Worm (Caenorhabditis elegans) whole organism, L1 larva: Measurements from ENCODE around the gene F20C5.7.
A peak's percentile ranks its signal among the peaks of the same experiment; 100 is the strongest.

Experiments
- C16A3.4 ChIP-seq: fragments of 150-350 bp; optimal IDR thresholded peaks from 2 replicates; lab custom pipeline; 2014; ENCODE audit warnings: missing biosample characterization, missing genetic modification characterization
- F16B12.6 ChIP-seq: fragments of 150-350 bp; optimal IDR thresholded peaks from 2 replicates; lab custom pipeline; 2014; ENCODE audit warnings: missing biosample characterization, missing genetic modification characterization
- aha-1 ChIP-seq: fragments of 150-350 bp; optimal IDR thresholded peaks from 2 replicates; lab custom pipeline; 2014; ENCODE audit warnings: missing biosample characterization, missing genetic modification characterization
- ceh-63 ChIP-seq: fragments of 200-800 bp; sonication (Bioruptor generic); optimal IDR thresholded peaks from 2 replicates; lab custom pipeline; 2018; ENCODE audit warnings: mild to moderate bottlenecking, missing genetic modification characterization, missing compliant biosample characterization
- ceh-8 ChIP-seq: fragments of 200-800 bp; sonication (Bioruptor generic); optimal IDR thresholded peaks from 2 replicates; lab custom pipeline; 2018; ENCODE audit warnings: mild to moderate bottlenecking, missing genetic modification characterization, moderate library complexity, missing compliant biosample characterization
- ceh-88 ChIP-seq: fragments of 200-800 bp; sonication (Bioruptor generic); IDR thresholded peaks from 2 replicates; pipeline ENCODE4 v1.3.6; 2022; ENCODE audit warnings: missing genetic modification characterization, missing compliant biosample characterization
- ceh-90 ChIP-seq: sonication (generic microtip); optimal IDR thresholded peaks from 2 replicates; lab custom pipeline; 2016; ENCODE audit warnings: missing genetic modification characterization, missing compliant biosample characterization
- dsc-1 ChIP-seq: sonication (generic microtip); optimal IDR thresholded peaks from 2 replicates; lab custom pipeline; 2016; ENCODE audit warnings: mild to moderate bottlenecking, missing genetic modification characterization, missing compliant biosample characterization
- efl-3 ChIP-seq: fragments of 200-800 bp; sonication (Bioruptor generic); optimal IDR thresholded peaks from 2 replicates; lab custom pipeline; 2018; ENCODE audit warnings: mild to moderate bottlenecking, missing genetic modification characterization, missing compliant biosample characterization
- ets-5 ChIP-seq: fragments of 200-800 bp; sonication (Bioruptor generic); IDR thresholded peaks from 2 replicates; pipeline ENCODE4 v1.3.6; 2022; ENCODE audit warnings: missing genetic modification characterization, missing compliant biosample characterization
- fkh-8 ChIP-seq: sonication (generic microtip); optimal IDR thresholded peaks from 2 replicates; lab custom pipeline; 2016; ENCODE audit warnings: mild to moderate bottlenecking, missing genetic modification characterization, missing compliant biosample characterization
- grh-1 ChIP-seq: fragments of 200-800 bp; sonication (Bioruptor generic); IDR thresholded peaks from 2 replicates; pipeline ENCODE4 v1.3.6; 2022; ENCODE audit warnings: missing genetic modification reagents, missing genetic modification characterization, missing compliant biosample characterization
- hlh-17 ChIP-seq: fragments of 200-800 bp; sonication (Bioruptor generic); optimal IDR thresholded peaks from 2 replicates; lab custom pipeline; 2018; ENCODE audit warnings: missing genetic modification characterization, mild to moderate bottlenecking, missing compliant biosample characterization, moderate library complexity, borderline replicate concordance
- hlh-4 ChIP-seq: sonication (generic microtip); optimal IDR thresholded peaks from 2 replicates; lab custom pipeline; 2016; ENCODE audit warnings: mild to moderate bottlenecking, missing genetic modification characterization, missing compliant biosample characterization
- hpl-2 ChIP-seq: fragments of 150-350 bp; optimal IDR thresholded peaks from 2 replicates; lab custom pipeline; 2014; ENCODE audit warnings: missing biosample characterization, missing genetic modification reagents, missing genetic modification characterization
- irx-1 ChIP-seq: sonication (generic microtip); optimal IDR thresholded peaks from 2 replicates; lab custom pipeline; 2016; ENCODE audit warnings: missing genetic modification characterization, missing compliant biosample characterization
- isw-1 ChIP-seq: fragments of 200-800 bp; sonication (Bioruptor generic); IDR thresholded peaks from 2 replicates; pipeline ENCODE4 v1.3.6; 2022; ENCODE audit warnings: missing genetic modification characterization, missing compliant biosample characterization
- lin-15B ChIP-seq: fragments of 150-350 bp; sonication (generic microtip); optimal IDR thresholded peaks from 3 replicates; lab custom pipeline; 2014; ENCODE audit warnings: missing biosample characterization, missing genetic modification characterization
- lin-35 ChIP-seq, 2 experiments: fragments of 150-350 bp; optimal IDR thresholded peaks; 2 replicates each; lab custom pipeline; 2014; ENCODE audit warnings: missing biosample characterization in 2 of 2, missing genetic modification characterization in 2 of 2, missing genetic modification reagents in 2 of 2
- mab-9 ChIP-seq: fragments of 200-800 bp; sonication (Bioruptor generic); IDR thresholded peaks from 2 replicates; pipeline ENCODE4 v1.3.6; 2022; ENCODE audit warnings: missing genetic modification reagents, missing genetic modification characterization, missing compliant biosample characterization
- mep-1 ChIP-seq: fragments of 150-350 bp; optimal IDR thresholded peaks from 2 replicates; lab custom pipeline; 2014; ENCODE audit warnings: missing biosample characterization, missing genetic modification characterization
- nhr-11 ChIP-seq: fragments of 150-350 bp; optimal IDR thresholded peaks from 2 replicates; lab custom pipeline; 2014; ENCODE audit warnings: missing biosample characterization, missing genetic modification characterization
- nhr-20 ChIP-seq: sonication (generic microtip); optimal IDR thresholded peaks from 2 replicates; lab custom pipeline; 2016; ENCODE audit warnings: mild to moderate bottlenecking, missing genetic modification characterization, missing compliant biosample characterization
- nhr-28 ChIP-seq: fragments of 150-350 bp; optimal IDR thresholded peaks from 2 replicates; lab custom pipeline; 2014; ENCODE audit warnings: missing biosample characterization, missing genetic modification characterization
- nhr-47 ChIP-seq: sonication (generic microtip); optimal IDR thresholded peaks from 2 replicates; lab custom pipeline; 2016; ENCODE audit warnings: mild to moderate bottlenecking, missing genetic modification characterization, moderate library complexity, missing compliant biosample characterization
- nhr-71 ChIP-seq: sonication (generic microtip); optimal IDR thresholded peaks from 2 replicates; lab custom pipeline; 2016; ENCODE audit warnings: mild to moderate bottlenecking, missing genetic modification characterization, moderate library complexity, missing compliant biosample characterization
- nhr-77 ChIP-seq: fragments of 150-350 bp; optimal IDR thresholded peaks from 2 replicates; lab custom pipeline; 2014; ENCODE audit warnings: missing biosample characterization, missing genetic modification characterization
- nhr-84 ChIP-seq: sonication (generic microtip); optimal IDR thresholded peaks from 2 replicates; lab custom pipeline; 2017; ENCODE audit warnings: missing biosample characterization, missing genetic modification characterization
- nhr-90 ChIP-seq: sonication (generic microtip); optimal IDR thresholded peaks from 2 replicates; lab custom pipeline; 2016; ENCODE audit warnings: mild to moderate bottlenecking, missing genetic modification characterization, missing compliant biosample characterization; ENCODE audit not compliant: poor library complexity
- pag-3 ChIP-seq: sonication (generic microtip); optimal IDR thresholded peaks from 2 replicates; lab custom pipeline; 2017; ENCODE audit warnings: missing genetic modification characterization, mild to moderate bottlenecking, missing compliant biosample characterization, antibody characterized with exemption, borderline replicate concordance; ENCODE audit not compliant: insufficient read depth
- pax-3 ChIP-seq: fragments of 200-800 bp; sonication (Bioruptor generic); optimal IDR thresholded peaks from 2 replicates; lab custom pipeline; 2018; ENCODE audit warnings: mild to moderate bottlenecking, missing genetic modification characterization, moderate library complexity, missing compliant biosample characterization
- pqm-1 ChIP-seq: sonication (generic microtip); optimal IDR thresholded peaks from 3 replicates; lab custom pipeline; 2017; ENCODE audit warnings: missing biosample characterization, missing genetic modification characterization
- snpc-4 ChIP-seq: fragments of 150-350 bp; optimal IDR thresholded peaks from 2 replicates; lab custom pipeline; 2014; ENCODE audit warnings: missing biosample characterization, missing genetic modification characterization
- snu-23 ChIP-seq: sonication (generic microtip); optimal IDR thresholded peaks from 2 replicates; lab custom pipeline; 2016; ENCODE audit warnings: missing genetic modification characterization, missing compliant biosample characterization
- sptf-1 ChIP-seq: fragments of 150-350 bp; optimal IDR thresholded peaks from 2 replicates; lab custom pipeline; 2014; ENCODE audit warnings: missing biosample characterization, missing genetic modification characterization
- tbx-2 ChIP-seq: sonication (generic microtip); optimal IDR thresholded peaks from 2 replicates; lab custom pipeline; 2016; ENCODE audit warnings: missing genetic modification characterization, missing compliant biosample characterization
- unc-130 ChIP-seq: fragments of 150-350 bp; optimal IDR thresholded peaks from 2 replicates; lab custom pipeline; 2017; ENCODE audit warnings: missing biosample characterization, missing genetic modification characterization, inconsistent platforms
- unc-30 ChIP-seq: sonication (generic microtip); optimal IDR thresholded peaks from 2 replicates; lab custom pipeline; 2017; ENCODE audit warnings: missing biosample characterization, missing genetic modification characterization
- unc-62 ChIP-seq: fragments of 150-350 bp; optimal IDR thresholded peaks from 2 replicates; lab custom pipeline; 2014; ENCODE audit warnings: missing biosample characterization, missing genetic modification reagents, missing genetic modification characterization
- unc-98 ChIP-seq: fragments of 200-800 bp; sonication (Bioruptor generic); IDR thresholded peaks from 2 replicates; pipeline ENCODE4 v1.3.6; 2022; ENCODE audit warnings: missing genetic modification characterization, missing compliant biosample characterization
- xbp-1 ChIP-seq: sonication (generic microtip); optimal IDR thresholded peaks from 2 replicates; lab custom pipeline; 2016; ENCODE audit warnings: missing genetic modification characterization, missing compliant biosample characterization
- zip-4 ChIP-seq: fragments of 200-800 bp; sonication (Bioruptor generic); optimal IDR thresholded peaks from 2 replicates; lab custom pipeline; 2018; ENCODE audit warnings: mild to moderate bottlenecking, missing genetic modification characterization, moderate library complexity, missing compliant biosample characterization
- ztf-11 ChIP-seq, 2 experiments: sonication (generic microtip); optimal IDR thresholded peaks; 2 replicates each; lab custom pipeline; 2016 to 2017; ENCODE audit warnings: missing genetic modification characterization in 2 of 2, missing biosample characterization in 1 of 2, missing compliant biosample characterization in 1 of 2

The F20C5.7 gene

DNA sequence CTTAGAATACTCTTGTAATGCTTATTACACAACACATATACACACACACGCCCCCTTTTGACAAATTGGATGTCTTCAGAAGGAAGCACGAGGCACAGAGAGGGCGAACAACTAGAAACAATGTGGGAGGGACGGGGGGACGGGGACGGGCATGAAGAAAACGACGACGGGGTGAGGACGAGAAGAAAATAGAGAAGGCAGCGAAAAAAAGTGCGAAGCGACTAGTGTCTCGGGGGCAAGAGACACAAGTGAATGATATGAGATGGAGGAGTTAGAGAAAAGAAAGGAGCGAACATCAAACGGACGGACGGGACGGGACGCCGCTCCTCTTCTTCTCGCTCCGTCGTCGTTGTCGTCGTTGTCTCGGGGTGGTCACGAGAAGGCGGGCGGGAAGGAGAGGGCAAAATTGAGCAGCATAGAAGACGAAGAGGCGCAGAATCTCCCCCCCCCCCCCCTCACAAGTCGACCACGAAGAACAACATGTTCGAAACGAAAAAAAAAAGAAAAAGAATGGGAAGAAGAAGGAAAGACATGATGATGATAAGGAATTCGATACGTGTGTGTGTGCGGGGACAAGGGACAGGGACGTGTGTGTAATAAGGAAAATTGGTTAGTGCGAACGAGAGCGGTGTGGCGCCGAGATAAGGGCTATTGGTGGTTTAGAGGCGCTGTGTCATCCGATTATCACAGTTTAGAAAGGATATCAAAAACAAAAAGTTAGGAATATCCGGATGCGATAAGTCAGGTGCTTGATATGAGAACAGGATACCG, 49.6 kb upstream of the F20C5.7 start (continued):
- TF ChIP-seq nhr-20 (peak; percentile 65), pqm-1 (tag; lab: Kevin White, UChicago) (no peak), hlh-4 (tag; lab: Kevin White, UChicago) (no peak), mep-1 (tag; lab: Kevin White, UChicago) (peak; percentile 38), mab-9 (GFP tag; lab: Robert Waterston, UW) (no peak), C16A3.4 (tag; lab: Kevin White, UChicago) (no peak), nhr-28 (tag; lab: Kevin White, UChicago) (no peak), nhr-90 (tag; lab: Kevin White, UChicago) (peak; percentile 46), nhr-77 (tag; lab: Kevin White, UChicago) (no peak), ets-5 (no peak), dsc-1 (no peak), aha-1 (tag; lab: Kevin White, UChicago) (no peak), F16B12.6 (tag; lab: Kevin White, UChicago) (no peak), tbx-2 (tag; lab: Kevin White, UChicago) (peak; percentile 59), snu-23 (GFP tag; lab: Kevin White, UChicago) (peak; percentile 59), lin-35 (GFP tag; optimal IDR thresholded peaks at IDR 0.05; lab: Kevin White, UChicago) (peak; percentile 46 to 50), unc-130 (tag; lab: Kevin White, UChicago) (no peak), irx-1 (tag; lab: Kevin White, UChicago) (no peak), nhr-47 (tag; lab: Kevin White, UChicago) (peak; percentile 59), hlh-17 (GFP tag; lab: Kevin White, UChicago) (no peak), grh-1 (GFP tag; lab: Robert Waterston, UW) (no peak), isw-1 (GFP tag; lab: Robert Waterston, UW) (peak; percentile 11; the same call in 1 of the 2 replicates), nhr-71 (peak; percentile 76), ceh-8 (no peak), ztf-11 (tag; optimal IDR thresholded peaks at IDR 0.05; lab: Kevin White, UChicago) (peak in 1 of 2 experiments; percentile 24), hpl-2 (no peak), ceh-88 (GFP tag; lab: Robert Waterston, UW) (no peak), pag-3 (tag; lab: Kevin White, UChicago) (no peak), sptf-1 (tag; lab: Kevin White, UChicago) (no peak), pax-3 (tag; lab: Kevin White, UChicago) (no peak), ceh-63 (GFP tag; lab: Kevin White, UChicago) (no peak), fkh-8 (tag; lab: Kevin White, UChicago) (peak; percentile 55), ceh-90 (no peak), xbp-1 (tag; lab: Kevin White, UChicago) (peak; percentile 13), unc-30 (tag; lab: Kevin White, UChicago) (no peak), lin-15B (tag; lab: Kevin White, UChicago) (no peak), zip-4 (GFP tag; lab: Kevin White, UChicago) (no peak), unc-62 (GFP tag; lab: Kevin White, UChicago) (no peak), snpc-4 (tag; lab: Kevin White, UChicago) (peak; percentile 21), nhr-11 (tag; lab: Kevin White, UChicago) (no peak), efl-3 (no peak), unc-98 (no peak), nhr-84 (tag; lab: Kevin White, UChicago) (no peak)
- TF ChIP-seq, all 84 proteins: peak for 31
